Fruit fly (Drosophila melanogaster) whole organism, embryonic: ENCODE data around the gene CG4074.

Source experiments
- Aef1 ChIP-seq: fragments of 200-800 bp; sonication (Bioruptor generic); IDR thresholded peaks from 3 replicates; pipeline ENCODE4 v1.3.6; 2022; ENCODE audit warnings: missing biosample characterization, missing genetic modification characterization
- B-H1 ChIP-seq: fragments of 200-800 bp; sonication (Bioruptor generic); IDR thresholded peaks from 3 replicates; pipeline ENCODE4 v1.3.6; 2022; ENCODE audit warnings: missing biosample characterization, missing genetic modification characterization
- BtbVII ChIP-seq: fragments of 200-800 bp; sonication (Bioruptor generic); optimal IDR thresholded peaks from 3 replicates; lab custom pipeline; 2017; ENCODE audit warnings: missing biosample characterization, mild to moderate bottlenecking, missing genetic modification characterization
- CG10462 ChIP-seq: fragments of 200-800 bp; sonication (Bioruptor generic); optimal IDR thresholded peaks from 2 replicates; lab custom pipeline; 2016; ENCODE audit warnings: missing biosample characterization, missing genetic modification characterization
- CG10959 ChIP-seq: fragments of 200-800 bp; sonication (Bioruptor generic); IDR thresholded peaks from 2 replicates; pipeline ENCODE4 v1.3.6; 2022; ENCODE audit warnings: missing biosample characterization, missing genetic modification characterization
- CG10979 ChIP-seq: fragments of 200-800 bp; sonication (Bioruptor generic); optimal IDR thresholded peaks from 2 replicates; lab custom pipeline; 2018; ENCODE audit warnings: missing biosample characterization, mild to moderate bottlenecking, missing genetic modification characterization, moderate library complexity
- CG12155 ChIP-seq: fragments of 200-800 bp; sonication (Bioruptor generic); optimal IDR thresholded peaks from 3 replicates; lab custom pipeline; 2016; ENCODE audit warnings: missing biosample characterization, missing genetic modification characterization
- CG13624 ChIP-seq: fragments of 200-800 bp; sonication (Bioruptor generic); optimal IDR thresholded peaks from 2 replicates; lab custom pipeline; 2016; ENCODE audit warnings: missing biosample characterization, missing genetic modification characterization
- CG15269 ChIP-seq: fragments of 200-800 bp; sonication (Bioruptor generic); optimal IDR thresholded peaks from 2 replicates; lab custom pipeline; 2018; ENCODE audit warnings: missing biosample characterization, mild to moderate bottlenecking, missing genetic modification characterization, moderate library complexity
- CG15514 ChIP-seq: fragments of 200-800 bp; sonication (Bioruptor generic); optimal IDR thresholded peaks from 3 replicates; lab custom pipeline; 2017; ENCODE audit warnings: missing biosample characterization, missing genetic modification characterization, mild to moderate bottlenecking, moderate library complexity, missing genetic modification reagents
- CG16813 ChIP-seq: fragments of 200-800 bp; sonication (Bioruptor generic); IDR thresholded peaks from 3 replicates; pipeline ENCODE4 v1.3.6; 2022; ENCODE audit warnings: missing biosample characterization, missing genetic modification characterization; ENCODE audit not compliant: partially characterized antibody
- CG17359 ChIP-seq: fragments of 200-800 bp; sonication (Bioruptor generic); optimal IDR thresholded peaks from 3 replicates; lab custom pipeline; 2018; ENCODE audit warnings: missing biosample characterization, mild to moderate bottlenecking, missing genetic modification characterization, moderate library complexity
- CG18599 ChIP-seq: fragments of 200-800 bp; sonication (Bioruptor generic); optimal IDR thresholded peaks from 3 replicates; lab custom pipeline; 2017; ENCODE audit warnings: missing biosample characterization, missing genetic modification characterization, mild to moderate bottlenecking, moderate library complexity, missing genetic modification reagents
- CG30020 ChIP-seq: fragments of 200-800 bp; optimal IDR thresholded peaks from 2 replicates; lab custom pipeline; 2019; ENCODE audit warnings: missing biosample characterization, mild to moderate bottlenecking, missing genetic modification characterization, moderate library complexity
- CG31388 ChIP-seq: fragments of 200-800 bp; sonication (Bioruptor generic); optimal IDR thresholded peaks from 2 replicates; lab custom pipeline; 2016; ENCODE audit warnings: missing biosample characterization, missing genetic modification characterization
- CG32532 ChIP-seq: fragments of 200-800 bp; sonication (Bioruptor generic); IDR thresholded peaks from 2 replicates; pipeline ENCODE4 v1.3.6; 2022; ENCODE audit warnings: missing biosample characterization, missing genetic modification characterization
- CG3281 ChIP-seq: fragments of 200-800 bp; sonication (Bioruptor generic); optimal IDR thresholded peaks from 3 replicates; lab custom pipeline; 2017; ENCODE audit warnings: missing biosample characterization, mild to moderate bottlenecking, missing genetic modification characterization
- CG8290 ChIP-seq, 3 experiments: fragments of 200-800 bp; sonication (Bioruptor generic); optimal IDR thresholded peaks; 2 replicates each; lab custom pipeline; 2016 to 2019; ENCODE audit warnings: missing biosample characterization in 3 of 3, missing genetic modification characterization in 3 of 3, mild to moderate bottlenecking in 2 of 3, moderate library complexity in 1 of 3
- CG9437 ChIP-seq: fragments of 200-800 bp; sonication (Bioruptor generic); optimal IDR thresholded peaks from 2 replicates; lab custom pipeline; 2018; ENCODE audit warnings: missing biosample characterization, mild to moderate bottlenecking, missing genetic modification characterization
- Ets65A ChIP-seq: fragments of 200-800 bp; sonication (Bioruptor generic); peaks from one replicate; lab custom pipeline; 2016; ENCODE audit warnings: missing biosample characterization, missing genetic modification characterization
- HHEX ChIP-seq: fragments of 200-800 bp; sonication (Bioruptor generic); optimal IDR thresholded peaks from 3 replicates; lab custom pipeline; 2017; ENCODE audit warnings: missing biosample characterization, mild to moderate bottlenecking, missing genetic modification characterization, missing genetic modification reagents
- Hr3 ChIP-seq: fragments of 200-800 bp; sonication (Bioruptor generic); optimal IDR thresholded peaks from 3 replicates; lab custom pipeline; 2016; ENCODE audit warnings: missing biosample characterization, missing genetic modification characterization
- Hr51 ChIP-seq, 2 experiments: fragments of 200-800 bp; sonication (Bioruptor generic); optimal IDR thresholded peaks; 2 replicates in 1 of 2; 3 replicates in 1 of 2; lab custom pipeline; 2016 to 2018; ENCODE audit warnings: missing biosample characterization in 2 of 2, missing genetic modification characterization in 2 of 2, mild to moderate bottlenecking in 1 of 2, moderate library complexity in 1 of 2
- Hsf ChIP-seq: fragments of 200-800 bp; sonication (Bioruptor generic); optimal IDR thresholded peaks from 3 replicates; lab custom pipeline; 2016; ENCODE audit warnings: missing biosample characterization, missing genetic modification characterization
- Nf-YC ChIP-seq: fragments of 200-800 bp; optimal IDR thresholded peaks from 3 replicates; lab custom pipeline; 2019; ENCODE audit warnings: missing biosample characterization, mild to moderate bottlenecking, missing genetic modification characterization, moderate library complexity
- Oli ChIP-seq: fragments of 200-800 bp; sonication (Bioruptor generic); optimal IDR thresholded peaks from 2 replicates; lab custom pipeline; 2018; ENCODE audit warnings: missing biosample characterization, mild to moderate bottlenecking, missing genetic modification characterization, moderate library complexity
- Opbp ChIP-seq: fragments of 200-800 bp; sonication (Bioruptor generic); IDR thresholded peaks from 3 replicates; pipeline ENCODE4 v1.3.6; 2022; ENCODE audit warnings: missing biosample characterization, missing genetic modification characterization; ENCODE audit not compliant: partially characterized antibody
- Pdp1 ChIP-seq, 2 experiments: fragments of 200-800 bp; sonication (Bioruptor generic); optimal IDR thresholded peaks; 3 replicates each; lab custom pipeline; 2016; ENCODE audit warnings: missing biosample characterization in 2 of 2, missing genetic modification characterization in 2 of 2, mild to moderate bottlenecking in 1 of 2, moderate library complexity in 1 of 2
- Scr ChIP-seq: fragments of 200-800 bp; sonication (Bioruptor generic); IDR thresholded peaks from 2 replicates; pipeline ENCODE4 v1.3.6; 2022; ENCODE audit warnings: missing biosample characterization, missing genetic modification characterization; ENCODE audit not compliant: partially characterized antibody
- Vsx1 ChIP-seq: fragments of 200-800 bp; sonication (Bioruptor generic); optimal IDR thresholded peaks from 2 replicates; lab custom pipeline; 2017; ENCODE audit warnings: missing biosample characterization, mild to moderate bottlenecking, missing genetic modification characterization, missing genetic modification reagents
- Xbp1 ChIP-seq: fragments of 200-800 bp; sonication (Bioruptor generic); optimal IDR thresholded peaks from 3 replicates; lab custom pipeline; 2016; ENCODE audit warnings: missing biosample characterization, mild to moderate bottlenecking, missing genetic modification characterization
- ase ChIP-seq: fragments of 200-800 bp; sonication (Bioruptor generic); IDR thresholded peaks from 3 replicates; pipeline ENCODE4 v1.3.6; 2022; ENCODE audit warnings: missing biosample characterization, missing genetic modification characterization
- ash1 ChIP-seq: fragments of 200-800 bp; sonication (Bioruptor generic); optimal IDR thresholded peaks from 2 replicates; lab custom pipeline; 2018; ENCODE audit warnings: missing biosample characterization, mild to moderate bottlenecking, missing genetic modification characterization
- az2 ChIP-seq: fragments of 200-800 bp; sonication (Bioruptor generic); optimal IDR thresholded peaks from 3 replicates; lab custom pipeline; 2016; ENCODE audit warnings: missing biosample characterization, missing genetic modification characterization
- bsh ChIP-seq, 2 experiments: fragments of 200-800 bp; sonication (Bioruptor generic); optimal IDR thresholded peaks; 2 replicates each; lab custom pipeline; 2017 to 2018; ENCODE audit warnings: mild to moderate bottlenecking in 2 of 2, missing biosample characterization in 2 of 2, missing genetic modification characterization in 2 of 2, moderate library complexity in 1 of 2
- dpn ChIP-seq, 2 experiments: fragments of 200-800 bp; sonication (Bioruptor generic); optimal IDR thresholded peaks; 3 replicates each; lab custom pipeline; 2016; ENCODE audit warnings: missing biosample characterization in 2 of 2, missing genetic modification characterization in 2 of 2
- dysf ChIP-seq: fragments of 200-800 bp; sonication (Bioruptor generic); IDR thresholded peaks from 3 replicates; pipeline ENCODE4 v1.3.6; 2022; ENCODE audit warnings: missing biosample characterization, missing genetic modification characterization
- gem ChIP-seq: fragments of 200-800 bp; sonication (Bioruptor generic); optimal IDR thresholded peaks from 2 replicates; lab custom pipeline; 2019; ENCODE audit warnings: missing biosample characterization, mild to moderate bottlenecking, missing genetic modification characterization, moderate library complexity
- gsb-n ChIP-seq: fragments of 200-800 bp; sonication (Bioruptor generic); optimal IDR thresholded peaks from 3 replicates; lab custom pipeline; 2018; ENCODE audit warnings: missing biosample characterization, mild to moderate bottlenecking, missing genetic modification characterization
- hkb ChIP-seq, 2 experiments: fragments of 200-800 bp in 1 of 2; fragments of >200 bp in 1 of 2; sonication (Bioruptor generic) in 1 of 2; IDR thresholded peaks in 1 of 2; optimal IDR thresholded peaks in 1 of 2; 2 replicates each; pipeline versions ENCODE4 v1.3.6 to Lab custom; 2017 to 2022; ENCODE audit warnings: missing biosample characterization in 1 of 2, missing genetic modification characterization in 1 of 2
- nerfin-2 ChIP-seq: fragments of 200-800 bp; sonication (Bioruptor generic); IDR thresholded peaks from 2 replicates; pipeline ENCODE4 v1.3.6; 2022; ENCODE audit warnings: missing biosample characterization, missing genetic modification characterization; ENCODE audit not compliant: partially characterized antibody
- nmo ChIP-seq: fragments of 200-800 bp; sonication (Bioruptor generic); optimal IDR thresholded peaks from 2 replicates; lab custom pipeline; 2018; ENCODE audit warnings: missing biosample characterization, mild to moderate bottlenecking, missing genetic modification characterization, moderate library complexity
- seq ChIP-seq: fragments of 200-800 bp; sonication (Bioruptor generic); IDR thresholded peaks from 2 replicates; pipeline ENCODE4 v1.3.6; 2022; ENCODE audit warnings: missing biosample characterization, missing genetic modification characterization
- slbo ChIP-seq: fragments of 200-800 bp; sonication (Bioruptor generic); IDR thresholded peaks from 2 replicates; pipeline ENCODE4 v1.3.6; 2022; ENCODE audit warnings: missing biosample characterization, missing genetic modification characterization
- ssp ChIP-seq: fragments of 200-800 bp; sonication (Bioruptor generic); IDR thresholded peaks from 2 replicates; pipeline ENCODE4 v1.3.6; 2022; ENCODE audit warnings: missing biosample characterization, missing genetic modification characterization

The CG4074 gene

DNA sequence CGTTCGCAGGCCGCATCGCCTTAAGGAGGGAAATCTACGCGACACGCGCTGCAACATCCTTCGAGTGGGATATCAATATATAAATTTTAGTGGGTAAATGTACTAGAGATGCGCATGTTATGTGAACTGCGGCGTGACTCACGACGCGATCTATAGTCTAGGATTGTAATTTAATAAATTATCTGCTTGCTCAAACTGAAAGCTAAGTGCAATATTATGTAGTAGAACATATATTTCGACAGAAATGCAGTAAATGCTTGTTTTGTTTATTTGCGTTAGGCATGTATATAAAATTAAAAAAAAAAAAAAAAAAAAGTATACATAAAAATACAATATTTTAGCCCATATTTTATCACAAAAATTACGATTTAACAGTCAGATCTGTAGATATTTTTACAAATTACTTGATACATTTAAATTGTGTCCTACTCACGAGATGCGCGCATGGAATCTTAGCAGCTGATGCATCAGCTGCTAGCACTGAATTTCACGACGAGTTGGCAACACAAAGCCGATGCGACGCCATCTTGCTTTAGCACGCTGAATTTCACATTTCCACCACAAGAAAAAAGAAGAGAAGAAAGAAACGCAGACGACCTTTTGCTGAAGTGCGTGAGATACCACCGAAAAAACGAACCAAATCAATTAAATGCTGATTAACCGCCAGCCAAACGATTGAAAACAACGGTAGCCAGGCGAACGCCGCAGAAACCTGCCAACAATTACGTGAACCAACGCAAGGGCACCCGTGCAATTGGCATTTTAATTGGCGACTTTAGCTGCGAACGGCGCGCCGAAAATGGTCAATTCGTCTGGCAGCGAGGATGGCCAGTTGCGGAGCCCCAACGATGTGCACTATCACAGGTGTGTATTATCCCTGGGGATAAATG lies 1.9 kb upstream of the CG4074 start, which contains the start of the genes CG4042 and Pitslre (continued):
- TF ChIP-seq B-H1 (GFP tag; lab: Robert Waterston, UW), result no peak; the same call in 2 of the 3 replicates
- peak; percentile 6 for TF ChIP-seq CG30020 (tag; lab: Kevin White, UChicago)
- TF ChIP-seq Nf-YC (tag; lab: Kevin White, UChicago), result peak; percentile 62
- peak; percentile 12 to 68 for TF ChIP-seq Pdp1 (GFP tag; optimal IDR thresholded peaks at IDR 0.05; lab: Kevin White, UChicago)
- TF ChIP-seq Vsx1, result no peak
- TF ChIP-seq nmo (GFP tag; lab: Kevin White, UChicago), result peak; percentile 29
- peak; percentile 34 for TF ChIP-seq CG18599 (GFP tag; lab: Kevin White, UChicago)
- TF ChIP-seq gsb-n (tag; lab: Kevin White, UChicago), result no peak
- TF ChIP-seq ase (GFP tag; lab: Robert Waterston, UW), result 0 out of 3 replicates have a peak, but pooled peaks have one; percentile 14
- TF ChIP-seq Oli (tag; lab: Kevin White, UChicago), result peak; percentile 28
- peak; percentile 61 for TF ChIP-seq Hr3 (GFP tag; lab: Kevin White, UChicago)
- TF ChIP-seq ssp (GFP tag; lab: Robert Waterston, UW), result peak; percentile 24; the same call in 1 of the 2 replicates
- peak; percentile 19 to 40 for TF ChIP-seq Hr51 (GFP tag; optimal IDR thresholded peaks at IDR 0.05; lab: Kevin White, UChicago)
- peak; percentile 83 for TF ChIP-seq Ets65A
- TF ChIP-seq CG16813 (GFP tag; lab: Robert Waterston, UW), result peak; percentile 74; the same call in 2 of the 3 replicates
- TF ChIP-seq CG17359 (tag; lab: Kevin White, UChicago), result peak; percentile 55
- TF ChIP-seq CG32532 (GFP tag; lab: Robert Waterston, UW), result peak; percentile 50; the same call in 1 of the 2 replicates
- TF ChIP-seq gem (tag; lab: Kevin White, UChicago), result peak; percentile 57
- TF ChIP-seq CG15269 (tag; lab: Kevin White, UChicago), result peak; percentile 34
- TF ChIP-seq Aef1 (GFP tag; lab: Robert Waterston, UW), result 0 out of 3 replicates have a peak, but pooled peaks have one; percentile 22
- peak; percentile 14 for TF ChIP-seq CG8290 (GFP tag; optimal IDR thresholded peaks at IDR 0.05; lab: Kevin White, UChicago)
- TF ChIP-seq CG8290 (tag; optimal IDR thresholded peaks at IDR 0.05; lab: Kevin White, UChicago), result peak in 1 of 2 experiments; percentile 28
- TF ChIP-seq HHEX (GFP tag; lab: Kevin White, UChicago), result no peak
- no peak for TF ChIP-seq CG10959 (GFP tag; lab: Robert Waterston, UW)
- TF ChIP-seq CG31388 (GFP tag; lab: Kevin White, UChicago), result no peak
- TF ChIP-seq CG12155 (GFP tag; lab: Kevin White, UChicago), result peak; percentile 53
- TF ChIP-seq Hsf, result peak; percentile 29
- peak; percentile 78 for TF ChIP-seq Scr (GFP tag; lab: Robert Waterston, UW)
- TF ChIP-seq bsh (GFP tag; optimal IDR thresholded peaks at IDR 0.05; lab: Kevin White, UChicago), result peak in 1 of 2 experiments; percentile 5
- peak; percentile 46 for TF ChIP-seq az2 (GFP tag; lab: Kevin White, UChicago)
- TF ChIP-seq CG10979 (tag; lab: Kevin White, UChicago), result peak; percentile 10
- peak in 1 of 2 experiments; percentile 50 for TF ChIP-seq dpn (GFP tag; optimal IDR thresholded peaks at IDR 0.05; lab: Kevin White, UChicago)
- peak; percentile 36; the same call in 1 of the 3 replicates for TF ChIP-seq dysf
- 0 out of 2 replicates have a peak, but pooled peaks have one; percentile 8 for TF ChIP-seq seq
- TF ChIP-seq CG3281 (GFP tag; lab: Kevin White, UChicago), result no peak
- no peak for TF ChIP-seq ash1 (GFP tag; lab: Kevin White, UChicago)
- TF ChIP-seq BtbVII, result peak; percentile 0
- TF ChIP-seq Xbp1, result peak; percentile 70
- peak; percentile 44 for TF ChIP-seq slbo (GFP tag; lab: Robert Waterston, UW)
- TF ChIP-seq nerfin-2 (GFP tag; lab: Robert Waterston, UW), result no peak
- TF ChIP-seq CG15514, result peak; percentile 22
- peak; percentile 53 for TF ChIP-seq CG9437 (GFP tag; lab: Kevin White, UChicago)
- peak; percentile 23; the same call in 1 of the 3 replicates for TF ChIP-seq Opbp (GFP tag; lab: Robert Waterston, UW)
- peak; percentile 30 for TF ChIP-seq CG10462
- no peak for TF ChIP-seq CG13624 (GFP tag; lab: Kevin White, UChicago)
- no peak for TF ChIP-seq hkb (optimal IDR thresholded peaks at IDR 0.05; lab: Kevin White, UChicago)
- peak; percentile 16; the same call in 1 of the 2 replicates for TF ChIP-seq hkb (GFP tag; IDR thresholded peaks at IDR 0.05; lab: Robert Waterston, UW)
